Worm (Caenorhabditis elegans) whole organism, L3 larva: Measurements from ENCODE around the gene spn-4.
A peak's percentile ranks its signal among the peaks of the same experiment; 100 is the strongest.

ENCODE experiments used
- R02D3.7 ChIP-seq: fragments of 150-350 bp; optimal IDR thresholded peaks from 2 replicates; lab custom pipeline; 2014; ENCODE audit warnings: missing biosample characterization, missing genetic modification characterization
- ZK546.5 ChIP-seq: sonication (generic microtip); optimal IDR thresholded peaks from 2 replicates; lab custom pipeline; 2017; ENCODE audit warnings: missing biosample characterization, missing genetic modification characterization
- aly-2 ChIP-seq: fragments of 150-350 bp; optimal IDR thresholded peaks from 2 replicates; lab custom pipeline; 2014; ENCODE audit warnings: missing biosample characterization, missing genetic modification characterization
- ama-1 ChIP-seq: fragments of 150-350 bp; optimal IDR thresholded peaks from 2 replicates; lab custom pipeline; 2018
- ceh-16 ChIP-seq: sonication (generic microtip); optimal IDR thresholded peaks from 2 replicates; lab custom pipeline; 2017; ENCODE audit warnings: missing biosample characterization, missing genetic modification characterization
- ceh-28 ChIP-seq: fragments of 150-350 bp; optimal IDR thresholded peaks from 2 replicates; lab custom pipeline; 2014; ENCODE audit warnings: missing biosample characterization, missing genetic modification reagents, missing genetic modification characterization
- ceh-82 ChIP-seq: fragments of 150-350 bp; optimal IDR thresholded peaks from 2 replicates; lab custom pipeline; 2014; ENCODE audit warnings: missing biosample characterization, missing genetic modification characterization
- ceh-9 ChIP-seq: sonication (generic microtip); optimal IDR thresholded peaks from 2 replicates; lab custom pipeline; 2018; ENCODE audit warnings: missing biosample characterization, missing genetic modification characterization
- egl-27 ChIP-seq: sonication (generic microtip); optimal IDR thresholded peaks from 4 replicates; lab custom pipeline; 2017; ENCODE audit warnings: missing biosample characterization, missing genetic modification reagents, missing genetic modification characterization
- elt-1 ChIP-seq: fragments of 150-350 bp; optimal IDR thresholded peaks from 2 replicates; lab custom pipeline; 2014; ENCODE audit warnings: missing biosample characterization, missing genetic modification characterization
- elt-2 ChIP-seq: sonication (generic microtip); optimal IDR thresholded peaks from 2 replicates; lab custom pipeline; 2016; ENCODE audit warnings: missing genetic modification reagents, mild to moderate bottlenecking, missing genetic modification characterization, missing compliant biosample characterization
- eor-1 ChIP-seq, 2 experiments: fragments of 150-350 bp; optimal IDR thresholded peaks; 2 replicates each; lab custom pipeline; 2014 to 2018; ENCODE audit warnings: missing biosample characterization in 2 of 2, missing genetic modification characterization in 2 of 2
- fkh-2 ChIP-seq: fragments of 150-350 bp; optimal IDR thresholded peaks from 2 replicates; lab custom pipeline; 2014; ENCODE audit warnings: missing biosample characterization, missing genetic modification reagents, missing genetic modification characterization
- jun-1 ChIP-seq: fragments of 150-350 bp; optimal IDR thresholded peaks from 2 replicates; lab custom pipeline; 2014; ENCODE audit warnings: missing biosample characterization, missing genetic modification reagents, missing genetic modification characterization
- lin-15B ChIP-seq: fragments of 150-350 bp; optimal IDR thresholded peaks from 2 replicates; lab custom pipeline; 2014; ENCODE audit warnings: missing biosample characterization, missing genetic modification characterization
- lin-39 ChIP-seq: fragments of 150-350 bp; optimal IDR thresholded peaks from 2 replicates; lab custom pipeline; 2018; ENCODE audit warnings: missing biosample characterization, missing genetic modification reagents, missing genetic modification characterization
- lsy-12 ChIP-seq: sonication (generic microtip); optimal IDR thresholded peaks from 2 replicates; lab custom pipeline; 2016; ENCODE audit warnings: mild to moderate bottlenecking, missing genetic modification characterization, missing compliant biosample characterization
- mml-1 ChIP-seq: fragments of 150-350 bp; sonication (generic microtip); optimal IDR thresholded peaks from 3 replicates; lab custom pipeline; 2014; ENCODE audit warnings: missing biosample characterization, missing genetic modification characterization
- nfya-1 ChIP-seq: sonication (generic microtip); optimal IDR thresholded peaks from 2 replicates; lab custom pipeline; 2017; ENCODE audit warnings: missing genetic modification characterization, mild to moderate bottlenecking, missing compliant biosample characterization, antibody characterized with exemption, moderate library complexity; ENCODE audit not compliant: insufficient read depth
- nhr-11 ChIP-seq: fragments of 150-350 bp; optimal IDR thresholded peaks from 2 replicates; lab custom pipeline; 2014; ENCODE audit warnings: missing biosample characterization, missing genetic modification characterization
- nhr-12 ChIP-seq: fragments of 150-350 bp; optimal IDR thresholded peaks from 2 replicates; lab custom pipeline; 2014; ENCODE audit warnings: missing biosample characterization, missing genetic modification characterization
- nhr-23 ChIP-seq: fragments of 150-350 bp; optimal IDR thresholded peaks from 2 replicates; lab custom pipeline; 2014; ENCODE audit warnings: missing biosample characterization, missing genetic modification reagents, missing genetic modification characterization
- nhr-237 ChIP-seq: fragments of 150-350 bp; optimal IDR thresholded peaks from 2 replicates; lab custom pipeline; 2014; ENCODE audit warnings: missing biosample characterization, missing genetic modification characterization
- nhr-25 ChIP-seq: sonication (generic microtip); optimal IDR thresholded peaks from 2 replicates; lab custom pipeline; 2017; ENCODE audit warnings: missing biosample characterization, missing genetic modification characterization
- nhr-43 ChIP-seq: sonication (generic microtip); optimal IDR thresholded peaks from 2 replicates; lab custom pipeline; 2016; ENCODE audit warnings: mild to moderate bottlenecking, missing genetic modification characterization, missing compliant biosample characterization; ENCODE audit not compliant: poor library complexity, severe bottlenecking
- nhr-67 ChIP-seq: fragments of 150-350 bp; optimal IDR thresholded peaks from 2 replicates; lab custom pipeline; 2014; ENCODE audit warnings: missing biosample characterization, missing genetic modification characterization
- nhr-76 ChIP-seq: fragments of 150-350 bp; sonication (generic microtip); optimal IDR thresholded peaks from 5 replicates; lab custom pipeline; 2014; ENCODE audit warnings: missing biosample characterization, missing genetic modification characterization
- nhr-77 ChIP-seq: fragments of 150-350 bp; optimal IDR thresholded peaks from 2 replicates; lab custom pipeline; 2014; ENCODE audit warnings: missing biosample characterization, missing genetic modification characterization
- pqm-1 ChIP-seq: fragments of 150-350 bp; optimal IDR thresholded peaks from 2 replicates; lab custom pipeline; 2017; ENCODE audit warnings: missing biosample characterization, missing genetic modification characterization, inconsistent platforms
- sea-2 ChIP-seq: fragments of 150-350 bp; sonication (generic microtip); optimal IDR thresholded peaks from 4 replicates; lab custom pipeline; 2014; ENCODE audit warnings: missing biosample characterization, missing genetic modification reagents, missing genetic modification characterization
- skn-1 ChIP-seq: fragments of 150-350 bp; optimal IDR thresholded peaks from 2 replicates; lab custom pipeline; 2014; ENCODE audit warnings: missing biosample characterization, missing genetic modification characterization
- unc-39 ChIP-seq: sonication (generic microtip); optimal IDR thresholded peaks from 4 replicates; lab custom pipeline; 2017; ENCODE audit warnings: missing biosample characterization, missing genetic modification characterization
- unc-62 ChIP-seq: fragments of 150-350 bp; sonication (generic microtip); optimal IDR thresholded peaks from 4 replicates; lab custom pipeline; 2014; ENCODE audit warnings: missing biosample characterization, missing genetic modification reagents, missing genetic modification characterization
- ztf-4 ChIP-seq: fragments of 150-350 bp; optimal IDR thresholded peaks from 2 replicates; lab custom pipeline; 2014; ENCODE audit warnings: missing biosample characterization, missing genetic modification characterization

The spn-4 gene

ce11 chrV:6830075-6830474 lies 45.4 kb upstream of the spn-4 start:
- TF ChIP-seq nhr-25 (tag; lab: Kevin White, UChicago) (no peak), mml-1 (no peak)
- TF ChIP-seq, all 47 proteins: peak for 0

DNA sequence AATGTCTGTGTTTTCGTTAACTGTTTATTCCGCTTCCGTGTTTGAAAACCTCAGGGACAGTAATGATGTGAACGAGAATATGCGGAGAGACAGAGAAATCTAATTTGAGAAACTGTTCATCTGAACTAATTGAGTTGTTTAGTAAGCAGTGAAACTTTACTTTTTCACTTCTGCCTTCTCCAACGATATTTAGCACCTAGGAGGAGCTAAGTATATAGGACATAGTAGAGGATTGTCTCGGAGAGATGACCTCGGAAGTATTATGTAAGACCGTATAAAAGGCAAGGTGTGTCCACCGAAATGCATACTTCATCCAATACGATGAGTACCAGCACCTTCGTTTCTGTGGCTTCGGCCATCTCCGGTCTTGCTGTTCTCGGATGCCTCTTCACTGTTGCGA lies 44.7 kb upstream of the spn-4 start, which contains the start of gene col-141:
col-141 (plus strand) TSS at position 301 of the 400 bp plus-strand sequence.
- no peak for TF ChIP-seq ceh-82
- no peak for TF ChIP-seq nhr-237 (tag; lab: Kevin White, UChicago)
- no peak for TF ChIP-seq elt-1
- TF ChIP-seq ceh-28 = no peak
- no peak for TF ChIP-seq nhr-67 (tag; lab: Kevin White, UChicago)
- TF ChIP-seq ama-1 (lab: Kevin White, UChicago) = no peak
- no peak for TF ChIP-seq nhr-77 (tag; lab: Kevin White, UChicago)
- no peak for TF ChIP-seq lsy-12
- no peak for TF ChIP-seq elt-2 (tag; lab: Kevin White, UChicago)
- TF ChIP-seq fkh-2 = no peak
- no peak for TF ChIP-seq ztf-4 (tag; lab: Kevin White, UChicago)

- TF ChIP-seq ama-1 (lab: Kevin White, UChicago) (no peak), ceh-28 (no peak), nhr-25 (tag; lab: Kevin White, UChicago) (no peak), eor-1 (tag; optimal IDR thresholded peaks at IDR 0.05; lab: Kevin White, UChicago) (no peak), ZK546.5 (tag; lab: Kevin White, UChicago) (no peak), ceh-16 (no peak)
- TF ChIP-seq, all 47 proteins: peak for 0
These were observed 44.1 kb upstream of the spn-4 start, which contains the start of gene dmsr-15 for ce11 chrV:6828786-6829185. TSS of gene dmsr-15 (minus strand) at chrV:6828886.

DNA sequence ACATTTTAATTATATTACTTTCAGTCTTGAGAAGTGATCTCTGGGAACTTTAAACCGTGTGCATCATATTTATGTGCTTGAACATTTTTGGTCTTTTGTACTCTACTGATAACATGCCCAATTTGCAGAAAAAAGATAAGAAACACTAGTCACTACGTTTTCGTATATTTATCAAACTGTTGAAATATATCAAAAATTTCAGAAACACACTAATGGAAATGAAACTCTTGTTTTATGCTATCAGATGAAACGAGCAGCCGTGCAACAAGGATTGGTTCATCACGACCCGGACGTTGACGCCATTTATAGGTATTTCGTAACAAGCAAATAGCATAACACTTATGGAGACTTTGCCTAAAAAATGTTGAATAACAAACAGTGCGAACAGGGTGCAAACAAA lies 38.7 kb upstream of the spn-4 start:
- TF ChIP-seq nhr-43 (tag; lab: Kevin White, UChicago) = no peak
- peak; percentile 84 for TF ChIP-seq pqm-1 (tag; lab: Kevin White, UChicago)
- TF ChIP-seq elt-2 (tag; lab: Kevin White, UChicago) = peak; percentile 92

- no peak for TF ChIP-seq nfya-1 (tag; lab: Kevin White, UChicago)
- no peak for TF ChIP-seq unc-62 (GFP tag; lab: Kevin White, UChicago)
- no peak for TF ChIP-seq R02D3.7
- TF ChIP-seq ama-1 (lab: Kevin White, UChicago) = no peak
- TF ChIP-seq ceh-9 (tag; lab: Kevin White, UChicago) = no peak
- no peak for TF ChIP-seq ceh-16
- TF ChIP-seq elt-2 (tag; lab: Kevin White, UChicago) = no peak
- TF ChIP-seq mml-1 = no peak
- TF ChIP-seq aly-2 (tag; lab: Kevin White, UChicago) = no peak
- TF ChIP-seq ceh-28 = no peak
- TF ChIP-seq nhr-12 = no peak
- TF ChIP-seq nhr-23 (tag; lab: Kevin White, UChicago) = no peak
- TF ChIP-seq pqm-1 (tag; lab: Kevin White, UChicago) = no peak
- TF ChIP-seq lin-39 (tag; lab: Kevin White, UChicago) = no peak
- TF ChIP-seq unc-39 = no peak
- TF ChIP-seq egl-27 (tag; lab: Kevin White, UChicago) = no peak
- TF ChIP-seq nhr-77 (tag; lab: Kevin White, UChicago) = no peak
- TF ChIP-seq jun-1 (tag; lab: Kevin White, UChicago) = no peak
- TF ChIP-seq, all 47 proteins: peak for 0
These were observed 36.8 kb upstream of the spn-4 start, which contains the start of gene T15B7.8 for ce11 chrV:6821509-6821908. TSS of gene T15B7.8 (plus strand) at chrV:6821809.

- TF ChIP-seq unc-62 (GFP tag; lab: Kevin White, UChicago) (no peak), nhr-23 (tag; lab: Kevin White, UChicago) (no peak), skn-1 (no peak), R02D3.7 (no peak), lin-39 (tag; lab: Kevin White, UChicago) (no peak), ztf-4 (tag; lab: Kevin White, UChicago) (no peak), nhr-76 (tag; lab: Kevin White, UChicago) (no peak), jun-1 (tag; lab: Kevin White, UChicago) (no peak), lin-15B (tag; lab: Kevin White, UChicago) (no peak), ceh-28 (no peak), nfya-1 (tag; lab: Kevin White, UChicago) (no peak), ama-1 (lab: Kevin White, UChicago) (no peak), sea-2 (GFP tag; lab: Kevin White, UChicago) (no peak), nhr-11 (tag; lab: Kevin White, UChicago) (no peak), nhr-43 (tag; lab: Kevin White, UChicago) (no peak), ceh-82 (no peak), mml-1 (no peak), aly-2 (tag; lab: Kevin White, UChicago) (no peak), fkh-2 (no peak)
These were observed 35.1 kb upstream of the spn-4 start, which contains the start of gene dmsr-13 for ce11 chrV:6819812-6820211. TSS of gene dmsr-13 (minus strand) at chrV:6819912.
